Fruit fly (Drosophila melanogaster) whole organism, embryonic: ENCODE results near the gene Cyt-c1L.

Source experiments
- Atf6 ChIP-seq: fragments of 200-800 bp; sonication (Bioruptor generic); IDR thresholded peaks from 2 replicates; pipeline ENCODE4 v1.3.6; 2022; ENCODE audit warnings: missing biosample characterization, missing genetic modification characterization
- Awh ChIP-seq: fragments of 200-800 bp; sonication (Bioruptor generic); IDR thresholded peaks from 2 replicates; pipeline ENCODE4, ENCODE4 v1.3.6; 2022; ENCODE audit warnings: missing biosample characterization, missing genetic modification characterization
- Bgb ChIP-seq: fragments of 200-800 bp; sonication (Bioruptor generic); IDR thresholded peaks from 2 replicates; pipeline ENCODE4 v1.3.6; 2022; ENCODE audit warnings: missing biosample characterization, missing genetic modification characterization; ENCODE audit not compliant: partially characterized antibody
- C15 ChIP-seq: fragments of 200-800 bp; sonication (Bioruptor generic); IDR thresholded peaks from 3 replicates; pipeline ENCODE4 v1.3.6; 2022; ENCODE audit warnings: missing biosample characterization, missing genetic modification characterization
- CG11398 ChIP-seq: fragments of 200-800 bp; sonication (Bioruptor generic); optimal IDR thresholded peaks from 2 replicates; lab custom pipeline; 2016; ENCODE audit warnings: missing biosample characterization, missing genetic modification characterization
- CG1233 ChIP-seq: fragments of 200-800 bp; sonication (Bioruptor generic); optimal IDR thresholded peaks from 4 replicates; lab custom pipeline; 2018; ENCODE audit warnings: missing biosample characterization, mild to moderate bottlenecking, missing genetic modification characterization
- CG17361 ChIP-seq: fragments of 200-800 bp; sonication (Bioruptor generic); IDR thresholded peaks from 3 replicates; pipeline ENCODE4 v1.3.6; 2022; ENCODE audit warnings: missing biosample characterization, missing genetic modification characterization
- CG2712 ChIP-seq: fragments of 200-800 bp; optimal IDR thresholded peaks from 3 replicates; lab custom pipeline; 2019; ENCODE audit warnings: missing biosample characterization, mild to moderate bottlenecking, missing genetic modification characterization, moderate library complexity
- CG3065 ChIP-seq: fragments of 200-800 bp; sonication (Bioruptor generic); optimal IDR thresholded peaks from 2 replicates; lab custom pipeline; 2016; ENCODE audit warnings: missing biosample characterization, missing genetic modification characterization
- CG3163 ChIP-seq: fragments of 200-800 bp; sonication (Bioruptor generic); optimal IDR thresholded peaks from 3 replicates; lab custom pipeline; 2016; ENCODE audit warnings: missing biosample characterization, missing genetic modification characterization
- CG4404 ChIP-seq: fragments of 200-800 bp; sonication (Bioruptor generic); IDR thresholded peaks from 2 replicates; pipeline ENCODE4 v1.3.6; 2022; ENCODE audit warnings: missing biosample characterization, missing genetic modification characterization
- CG4424 ChIP-seq: fragments of 200-800 bp; sonication (Bioruptor generic); optimal IDR thresholded peaks from 3 replicates; lab custom pipeline; 2016; ENCODE audit warnings: missing biosample characterization, missing genetic modification characterization
- CG6813 ChIP-seq: fragments of 200-800 bp; sonication (Bioruptor generic); optimal IDR thresholded peaks from 2 replicates; lab custom pipeline; 2017; ENCODE audit warnings: missing biosample characterization, missing genetic modification characterization, mild to moderate bottlenecking, moderate library complexity, missing genetic modification reagents
- CG7271 ChIP-seq: fragments of 200-800 bp; sonication (Bioruptor generic); optimal IDR thresholded peaks from 2 replicates; lab custom pipeline; 2018; ENCODE audit warnings: missing biosample characterization, mild to moderate bottlenecking, missing genetic modification characterization, moderate library complexity
- CG7963 ChIP-seq: fragments of 200-800 bp; sonication (Bioruptor generic); IDR thresholded peaks from 3 replicates; pipeline ENCODE4 v1.3.6; 2022; ENCODE audit warnings: missing biosample characterization, missing genetic modification characterization; ENCODE audit not compliant: partially characterized antibody
- Drgx ChIP-seq: fragments of 200-800 bp; sonication (Bioruptor generic); IDR thresholded peaks from 2 replicates; pipeline ENCODE4 v1.3.6; 2022; ENCODE audit warnings: missing biosample characterization, missing genetic modification characterization
- Ets65A ChIP-seq: fragments of 200-800 bp; sonication (Bioruptor generic); peaks from one replicate; lab custom pipeline; 2016; ENCODE audit warnings: missing biosample characterization, missing genetic modification characterization
- HLHmδ ChIP-seq: fragments of 200-800 bp; sonication (Bioruptor generic); optimal IDR thresholded peaks from 2 replicates; lab custom pipeline; 2018; ENCODE audit warnings: missing biosample characterization, mild to moderate bottlenecking, missing genetic modification characterization, moderate library complexity
- Hr78 ChIP-seq, 2 experiments: fragments of 200-800 bp in 1 of 2; fragments of >200 bp in 1 of 2; sonication (Bioruptor generic) in 1 of 2; optimal IDR thresholded peaks; 2 replicates each; lab custom pipeline; 2017 to 2019; ENCODE audit warnings: missing biosample characterization in 2 of 2, missing genetic modification characterization in 2 of 2, mild to moderate bottlenecking in 1 of 2, moderate library complexity in 1 of 2
- Max ChIP-seq: fragments of 200-800 bp; sonication (Bioruptor generic); optimal IDR thresholded peaks from 2 replicates; lab custom pipeline; 2016; ENCODE audit warnings: missing biosample characterization, mild to moderate bottlenecking, missing genetic modification characterization
- Med ChIP-seq: fragments of 200-800 bp; sonication (Bioruptor generic); peaks from one replicate; lab custom pipeline; 2016; ENCODE audit warnings: missing biosample characterization, missing genetic modification characterization, mild to moderate bottlenecking, inconsistent platforms, moderate library complexity
- Mes4 ChIP-seq: fragments of 200-800 bp; sonication (Bioruptor generic); optimal IDR thresholded peaks from 2 replicates; lab custom pipeline; 2016; ENCODE audit warnings: missing biosample characterization, missing genetic modification characterization
- Oli ChIP-seq: fragments of 200-800 bp; sonication (Bioruptor generic); optimal IDR thresholded peaks from 2 replicates; lab custom pipeline; 2018; ENCODE audit warnings: missing biosample characterization, mild to moderate bottlenecking, missing genetic modification characterization, moderate library complexity
- Pdp1 ChIP-seq, 2 experiments: fragments of 200-800 bp; sonication (Bioruptor generic); optimal IDR thresholded peaks; 3 replicates each; lab custom pipeline; 2016; ENCODE audit warnings: missing biosample characterization in 2 of 2, missing genetic modification characterization in 2 of 2, mild to moderate bottlenecking in 1 of 2, moderate library complexity in 1 of 2
- Rfx ChIP-seq: fragments of 200-800 bp; sonication (Bioruptor generic); IDR thresholded peaks from 2 replicates; pipeline ENCODE4 v1.3.6; 2022; ENCODE audit warnings: missing biosample characterization, missing genetic modification characterization
- Xrp1 ChIP-seq: fragments of 200-800 bp; sonication (Bioruptor generic); IDR thresholded peaks from 2 replicates; pipeline ENCODE4 v1.3.6; 2022; ENCODE audit warnings: missing biosample characterization, missing genetic modification characterization
- ase ChIP-seq: fragments of 200-800 bp; sonication (Bioruptor generic); IDR thresholded peaks from 3 replicates; pipeline ENCODE4 v1.3.6; 2022; ENCODE audit warnings: missing biosample characterization, missing genetic modification characterization
- bsh ChIP-seq, 2 experiments: fragments of 200-800 bp; sonication (Bioruptor generic); optimal IDR thresholded peaks; 2 replicates each; lab custom pipeline; 2017 to 2018; ENCODE audit warnings: mild to moderate bottlenecking in 2 of 2, missing biosample characterization in 2 of 2, missing genetic modification characterization in 2 of 2, moderate library complexity in 1 of 2
- caup ChIP-seq: fragments of 200-800 bp; sonication (Bioruptor generic); optimal IDR thresholded peaks from 3 replicates; lab custom pipeline; 2017; ENCODE audit warnings: missing biosample characterization, mild to moderate bottlenecking, missing genetic modification characterization, moderate library complexity; ENCODE audit not compliant: severe bottlenecking
- ci ChIP-seq: fragments of 200-800 bp; sonication (Bioruptor generic); IDR thresholded peaks from 3 replicates; pipeline ENCODE4 v1.3.6; 2022; ENCODE audit warnings: missing biosample characterization, missing genetic modification characterization
- dmrt99B ChIP-seq: fragments of 200-800 bp; sonication (Bioruptor generic); optimal IDR thresholded peaks from 2 replicates; lab custom pipeline; 2018; ENCODE audit warnings: missing biosample characterization, mild to moderate bottlenecking, missing genetic modification characterization, moderate library complexity
- fru ChIP-seq: fragments of >200 bp; optimal IDR thresholded peaks from 2 replicates; lab custom pipeline; 2017
- gt ChIP-seq: fragments of 200-800 bp; sonication (Bioruptor generic); IDR thresholded peaks from 2 replicates; pipeline ENCODE4 v1.3.6; 2022; ENCODE audit warnings: missing biosample characterization, missing genetic modification characterization
- kah ChIP-seq: fragments of 200-800 bp; sonication (Bioruptor generic); optimal IDR thresholded peaks from 2 replicates; lab custom pipeline; 2018; ENCODE audit warnings: missing biosample characterization, mild to moderate bottlenecking, missing genetic modification characterization
- mam ChIP-seq: fragments of 200-800 bp; sonication (Bioruptor generic); optimal IDR thresholded peaks from 3 replicates; lab custom pipeline; 2016; ENCODE audit warnings: missing biosample characterization, missing genetic modification characterization
- nom ChIP-seq: fragments of 200-800 bp; sonication (Bioruptor generic); optimal IDR thresholded peaks from 2 replicates; lab custom pipeline; 2017; ENCODE audit warnings: missing biosample characterization, missing genetic modification characterization, mild to moderate bottlenecking, moderate library complexity, missing genetic modification reagents
- oc ChIP-seq: fragments of 200-800 bp; sonication (Bioruptor generic); optimal IDR thresholded peaks from 2 replicates; lab custom pipeline; 2018; ENCODE audit warnings: missing biosample characterization, mild to moderate bottlenecking, missing genetic modification characterization, moderate library complexity
- otp ChIP-seq: fragments of 200-800 bp; sonication (Bioruptor generic); IDR thresholded peaks from 3 replicates; pipeline ENCODE4, ENCODE4 v1.3.6; 2022; ENCODE audit warnings: missing biosample characterization, missing genetic modification characterization
- pfk ChIP-seq: fragments of 200-800 bp; sonication (Bioruptor generic); optimal IDR thresholded peaks from 2 replicates; lab custom pipeline; 2018; ENCODE audit warnings: missing biosample characterization, mild to moderate bottlenecking, missing genetic modification characterization, moderate library complexity
- pros ChIP-seq: fragments of 200-800 bp; sonication (Bioruptor generic); optimal IDR thresholded peaks from 3 replicates; lab custom pipeline; 2019; ENCODE audit warnings: missing biosample characterization, mild to moderate bottlenecking, missing genetic modification characterization, moderate library complexity
- row ChIP-seq: fragments of 200-800 bp; sonication (Bioruptor generic); IDR thresholded peaks from 3 replicates; pipeline ENCODE4 v1.3.6; 2022; ENCODE audit warnings: missing biosample characterization, missing genetic modification characterization
- scrt ChIP-seq: fragments of 200-800 bp; sonication (Bioruptor generic); optimal IDR thresholded peaks from 2 replicates; lab custom pipeline; 2018; ENCODE audit warnings: missing biosample characterization, mild to moderate bottlenecking, missing genetic modification characterization, moderate library complexity
- sens ChIP-seq: fragments of 200-800 bp; sonication (Bioruptor generic); peaks from one replicate; lab custom pipeline; 2016; ENCODE audit warnings: missing biosample characterization, missing genetic modification characterization
- sna ChIP-seq: fragments of 200-800 bp; sonication (Bioruptor generic); IDR thresholded peaks from 2 replicates; pipeline ENCODE4 v1.3.6; 2022; ENCODE audit warnings: missing biosample characterization, missing genetic modification characterization; ENCODE audit not compliant: partially characterized antibody
- tin ChIP-seq: fragments of 200-800 bp; sonication (Bioruptor generic); optimal IDR thresholded peaks from 3 replicates; lab custom pipeline; 2016; ENCODE audit warnings: missing biosample characterization, missing genetic modification characterization
- tx ChIP-seq: fragments of 200-800 bp; sonication (Bioruptor generic); optimal IDR thresholded peaks from 2 replicates; lab custom pipeline; 2016; ENCODE audit warnings: missing biosample characterization, missing genetic modification characterization

Cyt-c1L gene

dm6 chr3R:29199807-29200693 lies 3.9 kb downstream of the Cyt-c1L start, which contains the start of gene CG11899 (continued):
- TF ChIP-seq Awh (GFP tag; lab: Robert Waterston, UW) (no peak), Med (peak; percentile 79), Xrp1 (peak; percentile 36; the same call in 1 of the 2 replicates), CG4404 (GFP tag; lab: Robert Waterston, UW) (peak; percentile 21; the same call in 1 of the 2 replicates), Mes4 (no peak), CG3065 (GFP tag; lab: Kevin White, UChicago) (no peak), gt (GFP tag; lab: Robert Waterston, UW) (no peak), row (GFP tag; lab: Robert Waterston, UW) (0 out of 3 replicates have a peak, but pooled peaks have one; percentile 12), CG11398 (GFP tag; lab: Kevin White, UChicago) (no peak), caup (no peak), sna (GFP tag; lab: Robert Waterston, UW) (no peak), Atf6 (GFP tag; lab: Robert Waterston, UW) (no peak), C15 (GFP tag; lab: Robert Waterston, UW) (no peak), sens (peak; percentile 63), bsh (GFP tag; optimal IDR thresholded peaks at IDR 0.05; lab: Kevin White, UChicago) (peak in 1 of 2 experiments; percentile 47), Ets65A (GFP tag; lab: Kevin White, UChicago) (peak; percentile 53), mam (GFP tag; lab: Kevin White, UChicago) (peak; percentile 7), nom (GFP tag; lab: Kevin White, UChicago) (peak; percentile 89), Max (no peak), fru (lab: Kevin White, UChicago) (no peak), CG7271 (tag; lab: Kevin White, UChicago) (no peak), CG17361 (no peak), Rfx (GFP tag; lab: Robert Waterston, UW) (peak; percentile 35; the same call in 1 of the 2 replicates), Bgb (GFP tag; lab: Robert Waterston, UW) (0 out of 2 replicates have a peak, but pooled peaks have one; percentile 42), Hr78 (GFP tag; optimal IDR thresholded peaks at IDR 0.05; lab: Kevin White, UChicago) (peak in 1 of 2 experiments; percentile 37), CG7963 (GFP tag; lab: Robert Waterston, UW) (no peak)

dm6 chr3R:29198299-29198698 lies 5.6 kb downstream of the Cyt-c1L start:
- TF ChIP-seq otp (GFP tag; lab: Robert Waterston, UW) (no peak), scrt (no peak), oc (tag; lab: Kevin White, UChicago) (peak; percentile 82), Pdp1 (GFP tag; optimal IDR thresholded peaks at IDR 0.05; lab: Kevin White, UChicago) (peak in 1 of 2 experiments; percentile 82)

dm6 chr3R:29196967-29197611 lies 6.8 kb downstream of the Cyt-c1L start, which contains the start of gene CG14515:
TSS of gene CG14515 (plus strand) at chr3R:29197556.
- TF ChIP-seq CG3163 (GFP tag; lab: Kevin White, UChicago) (no peak), Drgx (GFP tag; lab: Robert Waterston, UW) (no peak), CG6813 (GFP tag; lab: Kevin White, UChicago) (no peak), tin (no peak), CG1233 (GFP tag; lab: Kevin White, UChicago) (no peak), CG4424 (GFP tag; lab: Kevin White, UChicago) (peak; percentile 21), kah (GFP tag; lab: Kevin White, UChicago) (no peak), CG11398 (GFP tag; lab: Kevin White, UChicago) (no peak), CG2712 (tag; lab: Kevin White, UChicago) (peak; percentile 17), ci (GFP tag; lab: Robert Waterston, UW) (no peak), pros (GFP tag; lab: Kevin White, UChicago) (no peak), dmrt99B (tag; lab: Kevin White, UChicago) (peak; percentile 49), pfk (GFP tag; lab: Kevin White, UChicago) (no peak), tx (GFP tag; lab: Kevin White, UChicago) (no peak), Oli (peak; percentile 13), HLHmδ (no peak), ase (GFP tag; lab: Robert Waterston, UW) (0 out of 3 replicates have a peak, but pooled peaks have one; percentile 16)
